Worm (Caenorhabditis elegans): ENCODE results near the gene srw-133.

DNA sequence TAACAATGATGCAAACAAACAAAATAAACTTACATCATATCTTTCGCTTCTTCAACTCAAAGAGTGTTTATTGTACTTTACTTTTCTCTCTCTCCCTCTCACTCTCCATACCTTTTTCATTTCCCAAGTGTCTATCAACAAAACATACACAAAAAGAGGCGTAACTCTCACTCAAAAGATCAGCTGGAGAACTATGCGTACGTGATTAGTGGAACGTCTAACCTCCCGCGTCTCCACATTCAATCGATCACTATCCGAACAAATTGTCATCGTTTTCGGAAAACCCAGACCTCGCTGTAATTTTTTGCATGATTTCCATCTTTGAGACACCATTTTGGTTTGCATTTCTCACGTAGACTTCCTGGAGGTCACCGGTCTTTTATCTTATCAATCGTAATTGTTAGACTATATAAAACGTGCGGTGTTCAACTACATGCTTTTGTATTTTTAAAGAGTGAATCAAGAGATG is 17.0 kb upstream of the srw-133 start, which contains the start of gene nhr-57:
- no peak for TF ChIP-seq nhr-12 (tag; optimal IDR thresholded peaks at IDR 0.05)
- TF ChIP-seq nhr-90 (tag; optimal IDR thresholded peaks at IDR 0.05; ENCODE audit: poor library complexity) = peak; percentile 79
- TF ChIP-seq mdl-1 (tag; optimal IDR thresholded peaks at IDR 0.05) = peak in 1 of 2 experiments; percentile 77
- no peak for TF ChIP-seq ama-1 (optimal IDR thresholded peaks at IDR 0.05)
- peak; percentile 26 for TF ChIP-seq jun-1 (tag; optimal IDR thresholded peaks at IDR 0.05)
- TF ChIP-seq nhr-237 (tag; optimal IDR thresholded peaks at IDR 0.05) = peak; percentile 7
- TF ChIP-seq ztf-11 (tag; optimal IDR thresholded peaks at IDR 0.05) = no peak
- TF ChIP-seq snpc-4 (tag; optimal IDR thresholded peaks at IDR 0.05) = no peak
